Worm (Caenorhabditis elegans): ENCODE data around the gene cogc-2.
A peak's percentile ranks its signal among the peaks of the same experiment; 100 is the strongest.

Gene cogc-2

ce11 chrIV:7022227-7022626 is 17.2 kb downstream of the cogc-2 start:
- TF ChIP-seq ztf-23 (GFP tag; IDR thresholded peaks at IDR 0.05) (no peak), T22C8.4 (GFP tag; IDR thresholded peaks at IDR 0.05) (no peak), flt-1 (GFP tag; IDR thresholded peaks at IDR 0.05) (no peak), med-1 (GFP tag; optimal IDR thresholded peaks at IDR 0.05; ENCODE audit: insufficient read depth) (no peak), cog-1 (tag; optimal IDR thresholded peaks at IDR 0.05) (no peak), ztf-29 (GFP tag; IDR thresholded peaks at IDR 0.05) (no peak), ref-1 (GFP tag; conservative IDR thresholded peaks at IDR 0.05) (no peak), klf-2 (GFP tag; conservative IDR thresholded peaks at IDR 0.05) (no peak), tab-1 (GFP tag; IDR thresholded peaks at IDR 0.05) (no peak)

DNA sequence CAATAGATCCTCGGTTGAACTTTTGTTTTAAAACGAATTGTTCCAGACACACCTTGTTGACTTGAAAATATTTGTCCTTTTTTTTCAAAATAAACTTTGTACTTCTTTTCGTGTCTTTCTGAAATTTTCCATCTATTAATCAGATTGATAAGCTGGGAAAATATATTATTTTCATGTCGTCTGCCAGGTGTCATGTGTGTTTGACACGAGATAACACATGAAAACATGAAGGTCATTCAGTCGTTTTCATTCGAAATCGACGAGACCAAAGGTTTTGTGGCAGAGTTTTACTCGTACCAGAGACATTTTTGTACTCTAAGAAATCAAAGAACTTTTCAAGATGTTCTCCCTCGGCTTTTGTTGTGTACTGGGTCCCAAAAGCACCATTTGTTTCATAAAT is 18.8 kb downstream of the cogc-2 start:
- TF ChIP-seq cog-1 (tag; optimal IDR thresholded peaks at IDR 0.05) (no peak), ztf-29 (GFP tag; IDR thresholded peaks at IDR 0.05) (no peak), ref-1 (GFP tag; conservative IDR thresholded peaks at IDR 0.05) (no peak), flt-1 (GFP tag; IDR thresholded peaks at IDR 0.05) (no peak), klf-2 (GFP tag; conservative IDR thresholded peaks at IDR 0.05) (no peak), tab-1 (GFP tag; IDR thresholded peaks at IDR 0.05) (no peak), ztf-23 (GFP tag; IDR thresholded peaks at IDR 0.05) (no peak), med-1 (GFP tag; optimal IDR thresholded peaks at IDR 0.05; ENCODE audit: insufficient read depth) (no peak)

DNA sequence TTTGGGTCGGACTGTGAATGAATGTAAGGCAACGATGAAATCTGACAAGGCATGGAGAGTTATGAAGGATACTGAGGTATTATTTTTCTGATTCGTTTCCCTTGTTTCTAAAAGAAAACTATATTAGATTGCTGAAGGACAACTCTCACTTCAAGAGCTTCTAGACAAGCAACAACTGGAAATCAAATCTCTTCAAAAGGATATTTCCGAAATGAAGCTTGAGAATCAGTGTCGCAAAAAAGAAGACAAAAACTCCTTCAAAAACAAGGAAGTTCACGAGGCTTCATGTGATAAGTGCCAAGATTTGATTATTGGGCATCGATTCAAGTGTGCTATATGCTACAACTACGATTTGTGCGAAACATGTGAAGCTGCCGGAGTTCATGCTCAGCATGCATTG is 20.8 kb downstream of the cogc-2 start:
- TF ChIP-seq T22C8.4 (GFP tag; IDR thresholded peaks at IDR 0.05) (no peak), tab-1 (GFP tag; IDR thresholded peaks at IDR 0.05) (no peak), cog-1 (tag; optimal IDR thresholded peaks at IDR 0.05) (no peak), med-1 (GFP tag; optimal IDR thresholded peaks at IDR 0.05; ENCODE audit: insufficient read depth) (no peak), klf-2 (GFP tag; conservative IDR thresholded peaks at IDR 0.05) (no peak), flt-1 (GFP tag; IDR thresholded peaks at IDR 0.05) (no peak), ztf-23 (GFP tag; IDR thresholded peaks at IDR 0.05) (no peak), ref-1 (GFP tag; conservative IDR thresholded peaks at IDR 0.05) (no peak), ztf-29 (GFP tag; IDR thresholded peaks at IDR 0.05) (no peak)

DNA sequence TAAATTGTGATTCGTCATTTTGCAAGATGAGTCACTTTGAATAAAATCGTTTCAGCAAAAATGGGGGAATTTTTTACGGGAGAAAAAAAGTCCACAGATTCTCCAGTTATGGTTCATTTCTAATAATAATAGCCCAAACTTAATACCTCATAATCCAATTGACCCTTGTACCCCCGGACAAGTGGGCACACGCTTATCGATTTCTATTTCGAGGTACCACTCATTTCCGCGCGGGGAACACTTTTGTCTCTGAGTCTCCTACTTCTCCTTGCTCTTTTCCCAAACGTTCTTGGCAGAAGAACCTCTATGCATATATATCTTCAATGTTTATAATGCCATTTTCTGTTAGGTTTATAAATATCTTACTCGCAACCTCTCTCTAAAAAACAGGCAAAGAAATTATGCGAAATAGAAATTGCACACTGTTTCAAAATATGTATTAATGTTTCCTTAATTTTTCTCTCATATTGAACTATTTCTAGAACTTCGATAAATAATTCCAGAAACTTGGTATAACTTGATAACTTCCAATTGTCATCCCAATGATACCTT is 22.2 kb downstream of the cogc-2 start, which contains the start of gene gldi-4:
Gene gldi-4 (plus strand): TSS at position 502 of the 552 bp plus-strand sequence.
- TF ChIP-seq ref-1 (GFP tag; conservative IDR thresholded peaks at IDR 0.05) (no peak), flt-1 (GFP tag; IDR thresholded peaks at IDR 0.05) (0 out of 2 replicates have a peak, but pooled peaks have one; percentile 42)

- TF ChIP-seq med-1 (GFP tag; optimal IDR thresholded peaks at IDR 0.05; ENCODE audit: insufficient read depth): no peak
- no peak for TF ChIP-seq ztf-29 (GFP tag; IDR thresholded peaks at IDR 0.05)
- no peak for TF ChIP-seq klf-2 (GFP tag; conservative IDR thresholded peaks at IDR 0.05)
- no peak for TF ChIP-seq tab-1 (GFP tag; IDR thresholded peaks at IDR 0.05)
- no peak for TF ChIP-seq cog-1 (tag; optimal IDR thresholded peaks at IDR 0.05)
- TF ChIP-seq flt-1 (GFP tag; IDR thresholded peaks at IDR 0.05): no peak
- no peak for TF ChIP-seq ztf-23 (GFP tag; IDR thresholded peaks at IDR 0.05)
- TF ChIP-seq ref-1 (GFP tag; conservative IDR thresholded peaks at IDR 0.05): no peak
- TF ChIP-seq T22C8.4 (GFP tag; IDR thresholded peaks at IDR 0.05): no peak
These were observed 22.9 kb downstream of the cogc-2 start for ce11 chrIV:7016502-7016901.

ce11 chrIV:7012731-7013445 is 26.5 kb downstream of the cogc-2 start:
- TF ChIP-seq klf-2 (GFP tag; conservative IDR thresholded peaks at IDR 0.05) (no peak), ref-1 (GFP tag; conservative IDR thresholded peaks at IDR 0.05) (no peak), ztf-29 (GFP tag; IDR thresholded peaks at IDR 0.05) (no peak), tab-1 (GFP tag; IDR thresholded peaks at IDR 0.05) (no peak), T22C8.4 (GFP tag; IDR thresholded peaks at IDR 0.05) (no peak), med-1 (GFP tag; optimal IDR thresholded peaks at IDR 0.05; ENCODE audit: insufficient read depth) (no peak)

ce11 chrIV:7012214-7012613 is 27.2 kb downstream of the cogc-2 start:
- TF ChIP-seq T22C8.4 (GFP tag; IDR thresholded peaks at IDR 0.05) (no peak), ref-1 (GFP tag; conservative IDR thresholded peaks at IDR 0.05) (no peak), ztf-23 (GFP tag; IDR thresholded peaks at IDR 0.05) (no peak), cog-1 (tag; optimal IDR thresholded peaks at IDR 0.05) (no peak), flt-1 (GFP tag; IDR thresholded peaks at IDR 0.05) (no peak), tab-1 (GFP tag; IDR thresholded peaks at IDR 0.05) (no peak), klf-2 (GFP tag; conservative IDR thresholded peaks at IDR 0.05) (no peak), med-1 (GFP tag; optimal IDR thresholded peaks at IDR 0.05; ENCODE audit: insufficient read depth) (no peak), ztf-29 (GFP tag; IDR thresholded peaks at IDR 0.05) (no peak)

DNA sequence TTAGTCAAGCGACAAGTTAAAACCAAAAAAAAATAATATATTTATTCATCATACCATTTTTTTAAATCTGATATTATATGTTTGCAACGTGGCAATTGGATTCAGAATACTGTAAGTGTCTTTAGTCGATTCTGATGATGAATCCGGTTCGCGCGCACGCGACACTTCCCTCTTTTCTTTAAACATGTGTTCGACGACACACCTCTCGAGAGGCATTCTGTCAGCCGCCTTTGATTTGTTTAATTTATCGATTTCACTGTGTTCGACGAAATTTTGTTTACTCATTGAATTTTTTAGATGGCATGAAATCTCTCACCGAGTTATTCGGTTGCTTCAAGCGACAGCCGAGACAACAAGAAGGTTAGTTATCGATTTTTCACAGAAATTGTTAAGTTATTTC is 27.7 kb downstream of the cogc-2 start, which contains the start of gene trxr-1:
Gene trxr-1 (plus strand): TSS at position 227 of the 400 bp plus-strand sequence.
- TF ChIP-seq tab-1 (GFP tag; IDR thresholded peaks at IDR 0.05) (no peak), med-1 (GFP tag; optimal IDR thresholded peaks at IDR 0.05; ENCODE audit: insufficient read depth) (no peak), ztf-29 (GFP tag; IDR thresholded peaks at IDR 0.05) (no peak), ztf-23 (GFP tag; IDR thresholded peaks at IDR 0.05) (no peak), ref-1 (GFP tag; conservative IDR thresholded peaks at IDR 0.05) (no peak), klf-2 (GFP tag; conservative IDR thresholded peaks at IDR 0.05) (no peak), cog-1 (tag; optimal IDR thresholded peaks at IDR 0.05) (no peak)

DNA sequence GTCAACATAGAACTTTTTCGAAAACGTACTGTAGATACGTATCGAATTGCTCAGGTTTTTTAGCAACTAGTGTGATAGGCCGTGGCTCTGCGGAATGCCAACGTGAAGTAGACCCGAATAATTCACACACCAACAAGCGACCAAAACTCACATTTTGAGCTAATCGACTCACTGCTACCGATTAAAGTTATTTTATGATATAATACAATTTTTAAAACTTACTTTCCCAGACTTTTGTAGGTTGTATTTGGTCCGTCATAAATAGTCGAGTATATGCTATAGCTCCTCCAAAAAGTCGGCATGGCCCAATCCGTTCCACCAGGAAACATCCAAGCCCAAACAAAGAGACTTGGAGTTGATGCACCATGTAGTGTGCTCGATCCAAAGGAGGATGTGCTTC is 28.5 kb downstream of the cogc-2 start, which contains the start of gene C25A8.1:
Gene C25A8.1 (plus strand): TSS at position 301 of the 400 bp plus-strand sequence.
- no peak for TF ChIP-seq med-1 (GFP tag; optimal IDR thresholded peaks at IDR 0.05; ENCODE audit: insufficient read depth)
- TF ChIP-seq tab-1 (GFP tag; IDR thresholded peaks at IDR 0.05): no peak
- no peak for TF ChIP-seq klf-2 (GFP tag; conservative IDR thresholded peaks at IDR 0.05)
- TF ChIP-seq ztf-29 (GFP tag; IDR thresholded peaks at IDR 0.05): no peak
- TF ChIP-seq cog-1 (tag; optimal IDR thresholded peaks at IDR 0.05): no peak
- TF ChIP-seq ref-1 (GFP tag; conservative IDR thresholded peaks at IDR 0.05): no peak
- no peak for TF ChIP-seq ztf-23 (GFP tag; IDR thresholded peaks at IDR 0.05)
- no peak for TF ChIP-seq flt-1 (GFP tag; IDR thresholded peaks at IDR 0.05)
- no peak for TF ChIP-seq T22C8.4 (GFP tag; IDR thresholded peaks at IDR 0.05)
